Worm (Caenorhabditis elegans): ENCODE data around the gene F10E7.9.

Gene F10E7.9

ce11 chrII:7073537-7073913 is 36.3 kb downstream of the F10E7.9 start, which contains the start of gene kat-1:
Gene kat-1, plus strand, starts transcription at chrII:7073814.
- TF ChIP-seq lin-35 (GFP tag; optimal IDR thresholded peaks at IDR 0.05) (no peak), dox-1 (GFP tag; IDR thresholded peaks at IDR 0.05) (0 out of 2 replicates have a peak, but pooled peaks have one; percentile 4), T07F8.4 (tag; optimal IDR thresholded peaks at IDR 0.05) (no peak), tlf-1 (GFP tag; optimal IDR thresholded peaks at IDR 0.05) (no peak)

DNA sequence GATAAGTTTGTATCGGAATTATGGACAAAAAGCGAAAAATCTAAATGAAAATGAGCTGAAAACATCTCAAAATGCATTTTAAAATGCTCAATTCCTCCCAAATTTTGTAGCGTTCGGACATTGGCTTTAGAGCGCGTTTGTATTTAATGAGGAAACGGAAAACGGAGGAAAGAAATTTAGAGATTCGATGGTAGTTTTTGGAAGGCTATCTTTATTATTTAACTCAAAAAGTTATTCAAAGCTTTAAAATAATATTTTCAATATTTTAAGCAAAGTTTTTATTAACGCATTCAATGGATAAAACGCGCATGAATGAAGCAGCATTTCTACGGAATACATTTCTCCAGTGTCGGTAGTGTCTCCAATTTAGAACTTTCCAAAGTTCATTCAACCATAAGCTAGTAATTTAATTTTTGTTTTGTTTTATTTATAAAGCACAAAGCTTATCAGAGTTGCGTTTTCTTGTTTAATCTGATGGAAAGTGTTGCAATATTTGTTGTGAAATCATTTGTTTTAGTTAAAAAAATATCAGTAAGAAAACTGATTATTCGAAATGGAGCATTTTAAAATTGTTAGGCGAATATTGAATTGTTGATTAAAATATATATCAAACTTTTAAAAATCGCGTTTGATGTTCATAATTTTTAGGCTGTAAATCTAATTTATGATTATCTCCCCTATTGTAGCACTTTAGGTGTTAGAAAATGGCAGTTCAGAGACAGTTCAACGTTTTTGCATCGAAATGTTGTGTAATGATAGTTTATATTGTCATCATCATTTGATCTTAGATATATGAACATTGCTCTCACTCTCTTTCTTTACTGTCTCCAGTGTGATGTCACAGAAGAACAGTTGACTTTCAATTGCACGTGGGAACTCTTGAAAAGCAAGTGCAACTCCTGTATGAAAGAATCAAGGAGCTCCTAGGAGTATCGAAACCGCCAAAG is 37.0 kb downstream of the F10E7.9 start:
- TF ChIP-seq tbp1 (GFP tag; optimal IDR thresholded peaks at IDR 0.05), result peak; percentile 12
- peak; percentile 26 for TF ChIP-seq lsl-1 (GFP tag; optimal IDR thresholded peaks at IDR 0.05)
- no peak for TF ChIP-seq ztf-26 (tag; optimal IDR thresholded peaks at IDR 0.05)
- TF ChIP-seq sea-2 (GFP tag; IDR thresholded peaks at IDR 0.05), result no peak
- peak; percentile 46; the same call in 1 of the 2 replicates for TF ChIP-seq attf-3 (GFP tag; conservative IDR thresholded peaks at IDR 0.05)
- peak; percentile 56 for TF ChIP-seq K12H6.12 (tag; optimal IDR thresholded peaks at IDR 0.05)
- TF ChIP-seq ekl-4 (GFP tag; IDR thresholded peaks at IDR 0.05), result no peak
- peak; percentile 87 for TF ChIP-seq ceh-100 (GFP tag; IDR thresholded peaks at IDR 0.05)
- peak; percentile 18 for TF ChIP-seq lin-54 (GFP tag; optimal IDR thresholded peaks at IDR 0.05)
- no peak for TF ChIP-seq xnd-1 (tag; optimal IDR thresholded peaks at IDR 0.05)
- TF ChIP-seq egrh-3 (GFP tag; IDR thresholded peaks at IDR 0.05), result no peak
- no peak for TF ChIP-seq cebp-1 (GFP tag; IDR thresholded peaks at IDR 0.05)
- TF ChIP-seq cebp-1 (tag; optimal IDR thresholded peaks at IDR 0.05), result peak; percentile 11
- TF ChIP-seq F23B12.7 (tag; optimal IDR thresholded peaks at IDR 0.05; ENCODE audit: insufficient read depth), result no peak
- 0 out of 2 replicates have a peak, but pooled peaks have one; percentile 12 for TF ChIP-seq Y53G8AR.9 (GFP tag; conservative IDR thresholded peaks at IDR 0.05)
- peak; percentile 24 for TF ChIP-seq ZK185.1 (tag; optimal IDR thresholded peaks at IDR 0.05; ENCODE audit: poor library complexity, severe bottlenecking)
- TF ChIP-seq snpc-3.4 (tag; optimal IDR thresholded peaks at IDR 0.05), result no peak
- TF ChIP-seq madf-6 (GFP tag; IDR thresholded peaks at IDR 0.05), result no peak
- TF ChIP-seq dpl-1 (GFP tag; optimal IDR thresholded peaks at IDR 0.05), result no peak
- peak; percentile 67 for TF ChIP-seq ceh-27 (GFP tag; optimal IDR thresholded peaks at IDR 0.05)
- TF ChIP-seq unc-62 (GFP tag; optimal IDR thresholded peaks at IDR 0.05), result no peak
- TF ChIP-seq egl-18 (GFP tag; IDR thresholded peaks at IDR 0.05), result no peak
- peak in 1 of 2 experiments; percentile 40 for TF ChIP-seq let-607 (tag; optimal IDR thresholded peaks at IDR 0.05)
- peak; percentile 75 for TF ChIP-seq nhr-80 (tag; optimal IDR thresholded peaks at IDR 0.05)
- TF ChIP-seq chd-7 (tag; optimal IDR thresholded peaks at IDR 0.05), result peak; percentile 11
- peak; percentile 21 for TF ChIP-seq snpc-1.3 (tag; optimal IDR thresholded peaks at IDR 0.05; ENCODE audit: insufficient read depth)
- no peak for TF ChIP-seq somi-1 (GFP tag; optimal IDR thresholded peaks at IDR 0.05)
- no peak for TF ChIP-seq snpc-4 (GFP tag; optimal IDR thresholded peaks at IDR 0.05)
- TF ChIP-seq snpc-4 (tag; optimal IDR thresholded peaks at IDR 0.05), result peak in 1 of 4 experiments; percentile 5
- TF ChIP-seq madf-8 (GFP tag; conservative IDR thresholded peaks at IDR 0.05), result no peak
- TF ChIP-seq Y53F4B.3 (GFP tag; IDR thresholded peaks at IDR 0.05), result no peak
- peak in 1 of 3 experiments; percentile 28 for TF ChIP-seq lin-35 (GFP tag; optimal IDR thresholded peaks at IDR 0.05)
- TF ChIP-seq hlh-12 (tag; optimal IDR thresholded peaks at IDR 0.05), result no peak
- TF ChIP-seq mcd-1 (GFP tag; IDR thresholded peaks at IDR 0.05), result peak; percentile 69
- TF ChIP-seq attf-5 (GFP tag; optimal IDR thresholded peaks at IDR 0.05), result peak; percentile 21
- TF ChIP-seq pha-4 (tag; optimal IDR thresholded peaks at IDR 0.05), result no peak

Data from whole organism, young adult.